Worm (Caenorhabditis elegans): ENCODE measurements around the gene rol-8.

The rol-8 gene

DNA sequence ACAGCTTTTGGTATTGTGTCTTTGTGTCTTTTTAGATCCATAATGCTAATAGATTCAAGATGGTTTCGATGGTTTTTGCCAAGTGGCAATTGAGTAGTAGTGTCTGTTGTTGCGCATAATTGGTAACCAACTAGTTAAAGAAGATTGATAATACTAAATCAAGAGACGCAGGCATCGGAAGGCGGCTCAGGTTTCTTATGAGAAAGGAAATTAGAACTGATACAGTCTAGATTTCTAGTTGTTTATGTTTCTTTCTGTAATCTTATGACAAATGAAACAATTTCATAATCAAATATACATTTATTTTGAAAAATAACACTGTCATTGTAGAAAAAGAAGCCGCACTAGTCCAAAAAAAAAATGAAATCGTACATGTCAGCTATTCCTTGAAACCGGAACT, 9.9 kb downstream of the rol-8 start, which contains the start of gene ZK1290.10:
ZK1290.10 (minus strand) TSS at position 101 of the 400 bp plus-strand sequence.
- no peak for TF ChIP-seq ham-2 (GFP tag; optimal IDR thresholded peaks at IDR 0.05)
- no peak for TF ChIP-seq flh-1 (GFP tag; optimal IDR thresholded peaks at IDR 0.05)
- no peak for TF ChIP-seq mls-2 (tag; optimal IDR thresholded peaks at IDR 0.05)
- no peak for TF ChIP-seq elt-1 (tag; optimal IDR thresholded peaks at IDR 0.05; ENCODE audit: borderline replicate concordance, insufficient read depth)
- TF ChIP-seq zip-8 (tag; optimal IDR thresholded peaks at IDR 0.05): no peak
- TF ChIP-seq blmp-1 (tag; optimal IDR thresholded peaks at IDR 0.05): no peak
- no peak for TF ChIP-seq nhr-28 (tag; optimal IDR thresholded peaks at IDR 0.05)
- TF ChIP-seq lin-32 (GFP tag; optimal IDR thresholded peaks at IDR 0.05): no peak
- TF ChIP-seq elt-3 (tag; optimal IDR thresholded peaks at IDR 0.05): no peak
- TF ChIP-seq bed-3 (GFP tag; optimal IDR thresholded peaks at IDR 0.05): no peak
- no peak for TF ChIP-seq lsy-2 (tag; optimal IDR thresholded peaks at IDR 0.05)
- no peak for TF ChIP-seq cnd-1 (tag; optimal IDR thresholded peaks at IDR 0.05)
- no peak for TF ChIP-seq ceh-39 (tag; optimal IDR thresholded peaks at IDR 0.05)
- TF ChIP-seq nhr-12 (tag; optimal IDR thresholded peaks at IDR 0.05): no peak
- TF ChIP-seq unc-39 (tag; optimal IDR thresholded peaks at IDR 0.05): no peak
- no peak for TF ChIP-seq mab-5 (tag; optimal IDR thresholded peaks at IDR 0.05)
- no peak for TF ChIP-seq ceh-43 (GFP tag; optimal IDR thresholded peaks at IDR 0.05)
- TF ChIP-seq nhr-2 (tag; optimal IDR thresholded peaks at IDR 0.05): no peak
- TF ChIP-seq ces-1 (GFP tag; optimal IDR thresholded peaks at IDR 0.05): no peak
- no peak for TF ChIP-seq lin-13 (tag; optimal IDR thresholded peaks at IDR 0.05)

DNA sequence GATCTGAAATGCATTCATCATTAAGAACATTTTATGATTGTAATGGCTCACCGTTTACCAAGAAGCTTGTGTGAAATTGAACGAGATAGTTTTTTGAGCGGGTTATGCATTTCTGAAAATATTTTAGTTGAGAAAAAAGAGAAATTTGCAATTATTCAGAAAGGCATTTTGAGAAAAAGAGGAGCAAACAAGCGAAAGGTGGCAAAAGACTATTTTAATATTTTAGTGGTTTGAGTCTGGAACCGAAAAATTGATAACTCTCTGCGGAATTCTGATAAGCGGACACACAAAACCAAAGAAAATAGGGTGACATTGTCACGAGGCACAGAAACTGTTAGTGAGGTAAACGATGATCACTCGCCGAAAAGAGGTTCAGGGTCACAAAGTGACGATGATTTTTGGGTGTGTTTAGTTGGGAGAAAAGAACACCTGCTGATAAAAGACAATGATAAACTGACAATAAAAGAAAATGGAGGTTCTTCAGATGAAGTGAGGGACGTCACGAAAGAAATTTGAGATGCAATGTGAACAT, 10.9 kb downstream of the rol-8 start:
- no peak for TF ChIP-seq lsy-2 (tag; optimal IDR thresholded peaks at IDR 0.05)
- TF ChIP-seq nhr-12 (tag; optimal IDR thresholded peaks at IDR 0.05): no peak
- no peak for TF ChIP-seq sptf-1 (tag; optimal IDR thresholded peaks at IDR 0.05)
- TF ChIP-seq M03D4.4 (tag; optimal IDR thresholded peaks at IDR 0.05): no peak
- no peak for TF ChIP-seq nhr-2 (tag; optimal IDR thresholded peaks at IDR 0.05)
- no peak for TF ChIP-seq ces-1 (GFP tag; optimal IDR thresholded peaks at IDR 0.05)
- no peak for TF ChIP-seq elt-1 (tag; optimal IDR thresholded peaks at IDR 0.05; ENCODE audit: borderline replicate concordance, insufficient read depth)
- TF ChIP-seq cnd-1 (tag; optimal IDR thresholded peaks at IDR 0.05): no peak
- no peak for TF ChIP-seq unc-39 (tag; optimal IDR thresholded peaks at IDR 0.05)
- no peak for TF ChIP-seq lin-32 (GFP tag; optimal IDR thresholded peaks at IDR 0.05)
- no peak for TF ChIP-seq unc-120 (tag; optimal IDR thresholded peaks at IDR 0.05; ENCODE audit: poor library complexity, severe bottlenecking)
- TF ChIP-seq snpc-4 (tag; optimal IDR thresholded peaks at IDR 0.05): no peak
- TF ChIP-seq drap-1 (GFP tag; optimal IDR thresholded peaks at IDR 0.05): no peak
- TF ChIP-seq ceh-43 (GFP tag; optimal IDR thresholded peaks at IDR 0.05): no peak

DNA sequence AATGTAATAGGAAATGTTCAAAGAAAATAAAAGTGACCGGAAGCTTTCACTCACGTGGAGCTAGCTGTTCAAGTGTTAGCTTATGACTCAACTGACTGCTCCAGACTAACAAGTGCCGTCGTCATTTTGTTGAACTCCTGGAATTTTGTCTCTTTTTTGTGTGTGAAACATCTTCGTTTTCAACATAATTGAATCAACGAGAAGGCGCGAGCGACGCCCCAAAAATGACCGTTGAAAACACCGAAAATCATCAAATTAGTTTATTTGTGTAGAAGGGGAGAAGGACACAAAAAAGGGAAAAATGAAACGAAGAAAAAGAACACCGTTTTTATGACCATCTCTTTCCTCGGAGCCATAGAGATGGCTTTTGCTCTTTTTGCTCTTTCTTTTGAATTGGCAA, 11.5 kb downstream of the rol-8 start, which contains the start of gene ZK1290.14:
ZK1290.14 (minus strand) TSS at position 139 of the 400 bp plus-strand sequence.
- no peak for TF ChIP-seq sptf-1 (tag; optimal IDR thresholded peaks at IDR 0.05)
- TF ChIP-seq mep-1 (tag; optimal IDR thresholded peaks at IDR 0.05): no peak
- TF ChIP-seq unc-62 (GFP tag; optimal IDR thresholded peaks at IDR 0.05): no peak
- no peak for TF ChIP-seq ceh-39 (tag; optimal IDR thresholded peaks at IDR 0.05)
- TF ChIP-seq flh-1 (GFP tag; optimal IDR thresholded peaks at IDR 0.05): no peak
- no peak for TF ChIP-seq nhr-76 (tag; optimal IDR thresholded peaks at IDR 0.05)
- TF ChIP-seq tbx-8 (GFP tag; optimal IDR thresholded peaks at IDR 0.05): no peak
- no peak for TF ChIP-seq snpc-4 (tag; optimal IDR thresholded peaks at IDR 0.05)
- TF ChIP-seq mab-5 (tag; optimal IDR thresholded peaks at IDR 0.05): no peak
- TF ChIP-seq unc-39 (tag; optimal IDR thresholded peaks at IDR 0.05): no peak
- no peak for TF ChIP-seq ceh-43 (GFP tag; optimal IDR thresholded peaks at IDR 0.05)
- no peak for TF ChIP-seq unc-120 (tag; optimal IDR thresholded peaks at IDR 0.05; ENCODE audit: poor library complexity, severe bottlenecking)

DNA sequence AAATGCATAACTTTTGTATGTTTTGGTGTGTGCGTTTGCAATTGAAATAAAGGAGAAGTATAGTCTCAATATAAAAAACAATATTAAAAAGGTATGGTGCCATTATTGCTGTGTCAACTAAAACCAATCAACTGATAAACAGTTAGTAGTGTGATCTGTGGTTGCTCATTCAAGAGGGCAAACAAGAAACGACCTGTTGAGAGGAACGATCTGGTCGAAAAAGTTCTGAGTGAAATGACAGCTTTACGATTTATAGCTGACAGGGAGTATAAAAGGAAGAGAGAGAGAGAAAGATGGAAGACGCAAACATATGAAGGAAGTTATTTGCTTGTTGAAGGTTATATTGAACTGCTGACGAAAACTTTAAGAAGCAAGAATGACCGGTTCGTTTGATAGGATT, 14.1 kb downstream of the rol-8 start:
- TF ChIP-seq elt-1 (tag; optimal IDR thresholded peaks at IDR 0.05; ENCODE audit: borderline replicate concordance, insufficient read depth): no peak
- TF ChIP-seq M03D4.4 (tag; optimal IDR thresholded peaks at IDR 0.05): no peak
- no peak for TF ChIP-seq mep-1 (tag; optimal IDR thresholded peaks at IDR 0.05)
- TF ChIP-seq sem-2 (GFP tag; optimal IDR thresholded peaks at IDR 0.05): no peak
- TF ChIP-seq unc-120 (tag; optimal IDR thresholded peaks at IDR 0.05; ENCODE audit: poor library complexity, severe bottlenecking): no peak
- TF ChIP-seq ham-2 (GFP tag; optimal IDR thresholded peaks at IDR 0.05): no peak
- no peak for TF ChIP-seq bed-3 (GFP tag; optimal IDR thresholded peaks at IDR 0.05)
- TF ChIP-seq ztf-11 (tag; optimal IDR thresholded peaks at IDR 0.05): no peak
- TF ChIP-seq nhr-76 (tag; optimal IDR thresholded peaks at IDR 0.05): no peak
- no peak for TF ChIP-seq lsy-2 (tag; optimal IDR thresholded peaks at IDR 0.05)
- no peak for TF ChIP-seq snpc-4 (tag; optimal IDR thresholded peaks at IDR 0.05)
- no peak for TF ChIP-seq flh-1 (GFP tag; optimal IDR thresholded peaks at IDR 0.05)
- TF ChIP-seq unc-62 (GFP tag; optimal IDR thresholded peaks at IDR 0.05): no peak
- no peak for TF ChIP-seq blmp-1 (tag; optimal IDR thresholded peaks at IDR 0.05)
- no peak for TF ChIP-seq hlh-1 (tag; optimal IDR thresholded peaks at IDR 0.05)
- no peak for TF ChIP-seq lin-32 (GFP tag; optimal IDR thresholded peaks at IDR 0.05)
